Fruit fly (Drosophila melanogaster): ENCODE results near the gene CG18599.
A peak's percentile ranks its signal among the peaks of the same experiment; 100 is the strongest.

The CG18599 gene

DNA sequence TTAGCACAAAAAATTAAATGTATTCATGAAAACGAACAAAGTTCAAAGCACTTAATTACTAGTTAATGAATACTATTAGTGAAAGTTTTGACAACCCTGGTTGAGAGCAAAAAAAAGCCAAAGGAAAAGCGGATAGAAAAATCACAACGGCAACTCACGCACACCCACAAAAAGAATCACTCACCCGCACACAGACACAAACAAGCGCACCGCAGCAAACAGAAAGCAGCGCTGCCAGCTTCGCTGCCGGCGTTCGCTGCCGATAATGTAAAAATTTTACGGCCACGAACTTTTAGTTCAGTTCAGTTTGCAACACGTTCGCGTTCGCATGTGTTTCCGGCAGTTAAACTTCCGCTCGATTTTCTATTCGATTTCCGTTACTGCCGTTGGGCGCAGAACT is at the start of gene CG18599:
CG18599 (plus strand) TSS at position 301 of the 400 bp plus-strand sequence.
- no peak for TF ChIP-seq CG11617 (GFP tag; optimal IDR thresholded peaks at IDR 0.05)
- TF ChIP-seq CG1620 (GFP tag; optimal IDR thresholded peaks at IDR 0.05): no peak
- no peak for TF ChIP-seq Mnt (GFP tag; optimal IDR thresholded peaks at IDR 0.05)
- no peak for TF ChIP-seq kay (GFP tag; ENCODE audit: borderline replicate concordance)
- TF ChIP-seq tj (GFP tag; optimal IDR thresholded peaks at IDR 0.05): no peak
- no peak for TF ChIP-seq cic (GFP tag; optimal IDR thresholded peaks at IDR 0.05)
- TF ChIP-seq Clk (GFP tag; optimal IDR thresholded peaks at IDR 0.05): no peak
- TF ChIP-seq ovo (GFP tag; optimal IDR thresholded peaks at IDR 0.05): no peak
- no peak for TF ChIP-seq Crg-1 (GFP tag; optimal IDR thresholded peaks at IDR 0.05)
- TF ChIP-seq toe (GFP tag; optimal IDR thresholded peaks at IDR 0.05): no peak
- TF ChIP-seq cnc (optimal IDR thresholded peaks at IDR 0.05): no peak
- no peak for TF ChIP-seq CG14711 (tag; optimal IDR thresholded peaks at IDR 0.05)
- TF ChIP-seq CG7101 (tag; optimal IDR thresholded peaks at IDR 0.05): no peak
- no peak for TF ChIP-seq CG5204 (GFP tag; optimal IDR thresholded peaks at IDR 0.05)
- no peak for TF ChIP-seq Hr96 (GFP tag; optimal IDR thresholded peaks at IDR 0.05)
- TF ChIP-seq CG33017 (tag; optimal IDR thresholded peaks at IDR 0.05): no peak
- no peak for TF ChIP-seq pad (GFP tag; optimal IDR thresholded peaks at IDR 0.05)
- no peak for TF ChIP-seq CG7045 (GFP tag; optimal IDR thresholded peaks at IDR 0.05)
- TF ChIP-seq CG12768 (GFP tag; optimal IDR thresholded peaks at IDR 0.05): no peak
- TF ChIP-seq bab1 (GFP tag; optimal IDR thresholded peaks at IDR 0.05): no peak

DNA sequence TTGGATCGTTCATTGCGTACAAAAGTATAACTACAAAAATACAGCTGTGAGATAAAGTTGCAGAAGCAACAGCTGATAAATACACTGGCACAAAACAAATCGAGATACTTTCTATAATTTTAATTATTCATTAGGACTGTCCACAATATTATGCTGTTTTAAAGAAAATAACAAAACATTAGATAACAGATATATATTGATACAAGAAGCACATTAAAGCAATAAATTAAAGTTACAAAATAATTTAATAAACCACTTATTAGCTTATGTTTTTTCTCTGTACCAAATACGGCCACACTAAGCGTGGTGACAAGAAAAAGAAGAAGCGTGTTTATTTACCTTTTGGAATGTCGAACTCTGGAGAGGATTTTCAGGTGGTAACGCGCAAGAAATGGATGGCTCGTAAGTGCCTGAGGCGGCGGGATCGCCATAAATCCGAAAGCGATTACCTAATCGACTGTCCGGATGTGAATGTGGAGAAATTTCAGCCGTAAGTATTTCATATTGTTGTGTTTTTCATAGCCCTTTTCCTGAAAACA is 47.3 kb upstream of the CG18599 start, which contains the start of the genes CG7988 and CG7183:
CG7988 (plus strand) TSS at position 316 of the 539 bp plus-strand sequence.
CG7183 (minus strand) TSS at position 489 of the 539 bp plus-strand sequence.
- TF ChIP-seq tj (GFP tag; optimal IDR thresholded peaks at IDR 0.05) (peak; percentile 81), CG33017 (tag; optimal IDR thresholded peaks at IDR 0.05) (peak; percentile 98), bab1 (GFP tag; optimal IDR thresholded peaks at IDR 0.05) (peak; percentile 98), Crg-1 (GFP tag; optimal IDR thresholded peaks at IDR 0.05) (peak; percentile 93), ovo (GFP tag; optimal IDR thresholded peaks at IDR 0.05) (peak; percentile 51), CG7101 (tag; optimal IDR thresholded peaks at IDR 0.05) (peak; percentile 98), CG11617 (GFP tag; optimal IDR thresholded peaks at IDR 0.05) (peak; percentile 97), Clk (GFP tag; optimal IDR thresholded peaks at IDR 0.05) (peak; percentile 85), CG1620 (GFP tag; optimal IDR thresholded peaks at IDR 0.05) (peak; percentile 95), toe (GFP tag; optimal IDR thresholded peaks at IDR 0.05) (peak; percentile 96), CG14711 (tag; optimal IDR thresholded peaks at IDR 0.05) (peak; percentile 96), cic (GFP tag; optimal IDR thresholded peaks at IDR 0.05) (peak; percentile 71), Mnt (GFP tag; optimal IDR thresholded peaks at IDR 0.05) (peak; percentile 88), Hr96 (GFP tag; optimal IDR thresholded peaks at IDR 0.05) (peak; percentile 94), cnc (optimal IDR thresholded peaks at IDR 0.05) (no peak), CG7045 (GFP tag; optimal IDR thresholded peaks at IDR 0.05) (peak; percentile 95), pad (GFP tag; optimal IDR thresholded peaks at IDR 0.05) (peak; percentile 82), CG12768 (GFP tag; optimal IDR thresholded peaks at IDR 0.05) (peak; percentile 93), kay (GFP tag; ENCODE audit: borderline replicate concordance) (no peak), CG5204 (GFP tag; optimal IDR thresholded peaks at IDR 0.05) (no peak)

DNA sequence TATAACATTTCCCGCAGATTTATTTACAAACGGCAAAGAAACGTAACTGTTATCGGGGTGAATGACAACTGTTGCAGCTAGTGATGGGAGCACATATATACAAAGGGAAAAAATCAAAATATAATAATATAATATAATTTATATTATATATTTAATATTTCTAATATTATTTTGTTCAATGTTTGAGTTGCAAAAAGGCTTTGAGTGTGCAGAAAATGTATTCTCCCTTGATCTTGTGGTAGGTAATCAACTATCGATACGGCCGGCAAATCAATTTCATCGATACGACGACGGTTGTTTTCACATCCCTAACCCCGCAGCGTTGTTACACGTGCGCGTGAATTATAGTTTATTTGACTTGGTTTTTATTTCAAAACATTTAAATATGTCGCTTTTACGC is 44.2 kb upstream of the CG18599 start, which contains the start of the genes mTerf5 and Non3:
mTerf5 (minus strand) TSS at position 249 of the 400 bp plus-strand sequence.
Non3 (plus strand) TSS at position 289 of the 400 bp plus-strand sequence.
- TF ChIP-seq CG7101 (tag; optimal IDR thresholded peaks at IDR 0.05) (peak; percentile 73), cnc (optimal IDR thresholded peaks at IDR 0.05) (no peak), kay (GFP tag; ENCODE audit: borderline replicate concordance) (no peak), bab1 (GFP tag; optimal IDR thresholded peaks at IDR 0.05) (peak; percentile 82), CG11617 (GFP tag; optimal IDR thresholded peaks at IDR 0.05) (peak; percentile 80), tj (GFP tag; optimal IDR thresholded peaks at IDR 0.05) (peak; percentile 51), Hr96 (GFP tag; optimal IDR thresholded peaks at IDR 0.05) (no peak), Mnt (GFP tag; optimal IDR thresholded peaks at IDR 0.05) (peak; percentile 98), CG5204 (GFP tag; optimal IDR thresholded peaks at IDR 0.05) (no peak), CG12768 (GFP tag; optimal IDR thresholded peaks at IDR 0.05) (peak; percentile 61), cic (GFP tag; optimal IDR thresholded peaks at IDR 0.05) (peak; percentile 6), pad (GFP tag; optimal IDR thresholded peaks at IDR 0.05) (peak; percentile 46), Clk (GFP tag; optimal IDR thresholded peaks at IDR 0.05) (peak; percentile 21), CG7045 (GFP tag; optimal IDR thresholded peaks at IDR 0.05) (peak; percentile 47), ovo (GFP tag; optimal IDR thresholded peaks at IDR 0.05) (peak; percentile 74), toe (GFP tag; optimal IDR thresholded peaks at IDR 0.05) (no peak), Crg-1 (GFP tag; optimal IDR thresholded peaks at IDR 0.05) (peak; percentile 32), CG14711 (tag; optimal IDR thresholded peaks at IDR 0.05) (peak; percentile 71), CG33017 (tag; optimal IDR thresholded peaks at IDR 0.05) (peak; percentile 57), CG1620 (GFP tag; optimal IDR thresholded peaks at IDR 0.05) (peak; percentile 64)

DNA sequence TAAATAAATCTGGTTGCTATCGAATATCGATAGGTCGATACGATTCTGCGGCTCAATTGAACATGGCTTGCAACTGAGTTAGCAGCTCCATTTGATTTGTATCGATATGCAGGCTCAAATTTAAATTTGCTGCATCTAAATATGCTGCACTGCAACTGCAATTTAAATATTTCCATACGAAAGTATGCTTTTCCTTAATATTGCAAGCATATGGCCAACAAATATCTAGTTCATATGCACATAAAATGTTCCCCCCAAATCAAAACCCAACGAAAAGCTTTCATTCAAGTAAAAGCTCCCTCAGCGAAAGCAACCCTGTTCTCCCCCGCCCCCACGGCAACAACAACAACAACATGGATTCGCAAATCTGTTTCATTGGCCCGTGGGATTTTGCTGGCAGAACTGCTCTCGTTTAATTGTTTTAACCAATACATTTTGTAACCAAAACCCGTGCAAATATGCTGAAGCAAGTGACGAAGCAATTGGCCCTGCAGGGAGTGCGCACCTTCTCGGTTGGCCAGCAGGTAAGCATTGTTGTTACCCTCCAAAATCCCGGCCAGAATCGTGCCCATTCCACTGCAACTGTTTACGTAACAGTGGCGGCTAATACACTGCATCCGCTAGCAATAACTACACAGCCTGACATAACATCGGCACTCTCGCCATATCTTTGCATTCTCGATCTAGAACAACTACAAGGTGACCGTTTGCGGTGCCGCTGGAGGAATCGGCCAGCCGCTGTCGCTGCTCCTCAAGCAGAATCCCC is 41.4 kb upstream of the CG18599 start, which contains the start of the genes CG7168 and Mdh2:
CG7168 (minus strand) TSS at position 40 of the 766 bp plus-strand sequence.
Mdh2 (plus strand) TSS at position 354 of the 766 bp plus-strand sequence.
- TF ChIP-seq cnc (optimal IDR thresholded peaks at IDR 0.05) (no peak), CG5204 (GFP tag; optimal IDR thresholded peaks at IDR 0.05) (no peak), cic (GFP tag; optimal IDR thresholded peaks at IDR 0.05) (no peak), toe (GFP tag; optimal IDR thresholded peaks at IDR 0.05) (no peak), pad (GFP tag; optimal IDR thresholded peaks at IDR 0.05) (peak; percentile 4), Clk (GFP tag; optimal IDR thresholded peaks at IDR 0.05) (no peak), CG7045 (GFP tag; optimal IDR thresholded peaks at IDR 0.05) (no peak), CG12768 (GFP tag; optimal IDR thresholded peaks at IDR 0.05) (peak; percentile 49), CG33017 (tag; optimal IDR thresholded peaks at IDR 0.05) (no peak), ovo (GFP tag; optimal IDR thresholded peaks at IDR 0.05) (no peak), Crg-1 (GFP tag; optimal IDR thresholded peaks at IDR 0.05) (no peak), CG11617 (GFP tag; optimal IDR thresholded peaks at IDR 0.05) (peak; percentile 30), CG14711 (tag; optimal IDR thresholded peaks at IDR 0.05) (peak; percentile 90), bab1 (GFP tag; optimal IDR thresholded peaks at IDR 0.05) (peak; percentile 35), CG7101 (tag; optimal IDR thresholded peaks at IDR 0.05) (no peak), Mnt (GFP tag; optimal IDR thresholded peaks at IDR 0.05) (peak; percentile 35), tj (GFP tag; optimal IDR thresholded peaks at IDR 0.05) (peak; percentile 28), CG1620 (GFP tag; optimal IDR thresholded peaks at IDR 0.05) (no peak), Hr96 (GFP tag; optimal IDR thresholded peaks at IDR 0.05) (no peak), kay (GFP tag; ENCODE audit: borderline replicate concordance) (no peak)

Measured in whole organism, adult.